Fruit fly (Drosophila melanogaster) whole organism, embryonic: ENCODE data around the gene Rab9D.

Experiments used
- Bdp1 ChIP-seq: fragments of 200-800 bp; sonication (Bioruptor generic); optimal IDR thresholded peaks from 3 replicates; lab custom pipeline; 2016; ENCODE audit warnings: missing biosample characterization, missing genetic modification characterization
- Bgb ChIP-seq: fragments of 200-800 bp; sonication (Bioruptor generic); IDR thresholded peaks from 2 replicates; pipeline ENCODE4 v1.3.6; 2022; ENCODE audit warnings: missing biosample characterization, missing genetic modification characterization; ENCODE audit not compliant: partially characterized antibody
- CG11723 ChIP-seq: fragments of 200-800 bp; sonication (Bioruptor generic); optimal IDR thresholded peaks from 2 replicates; lab custom pipeline; 2017; ENCODE audit warnings: missing biosample characterization, mild to moderate bottlenecking, missing genetic modification characterization
- CG12104 ChIP-seq: fragments of 200-800 bp; sonication (Bioruptor generic); optimal IDR thresholded peaks from 3 replicates; lab custom pipeline; 2016; ENCODE audit warnings: missing biosample characterization, missing genetic modification characterization
- CG13624 ChIP-seq: fragments of 200-800 bp; sonication (Bioruptor generic); optimal IDR thresholded peaks from 2 replicates; lab custom pipeline; 2016; ENCODE audit warnings: missing biosample characterization, missing genetic modification characterization
- CG14860 ChIP-seq: fragments of 200-800 bp; sonication (Bioruptor generic); IDR thresholded peaks from 3 replicates; pipeline ENCODE4 v1.3.6; 2022; ENCODE audit warnings: missing biosample characterization, missing genetic modification characterization; ENCODE audit not compliant: partially characterized antibody
- CG15601 ChIP-seq: fragments of 200-800 bp; sonication (Bioruptor generic); optimal IDR thresholded peaks from 3 replicates; lab custom pipeline; 2019; ENCODE audit warnings: missing biosample characterization, mild to moderate bottlenecking, missing genetic modification characterization, moderate library complexity
- CG1602 ChIP-seq: fragments of 200-800 bp; sonication (Bioruptor generic); optimal IDR thresholded peaks from 3 replicates; lab custom pipeline; 2016; ENCODE audit warnings: missing biosample characterization, missing genetic modification characterization
- CG16863 ChIP-seq: fragments of 200-800 bp; sonication (Bioruptor generic); optimal IDR thresholded peaks from 3 replicates; lab custom pipeline; 2016; ENCODE audit warnings: missing biosample characterization, missing genetic modification characterization
- CG17612 ChIP-seq: fragments of 200-800 bp; sonication (Bioruptor generic); IDR thresholded peaks from 2 replicates; pipeline ENCODE4 v1.3.6; 2022; ENCODE audit warnings: missing biosample characterization, missing genetic modification characterization
- CG17802 ChIP-seq: fragments of 200-800 bp; sonication (Bioruptor generic); optimal IDR thresholded peaks from 2 replicates; lab custom pipeline; 2018; ENCODE audit warnings: missing biosample characterization, mild to moderate bottlenecking, missing genetic modification characterization, moderate library complexity
- CG18599 ChIP-seq: fragments of 200-800 bp; sonication (Bioruptor generic); optimal IDR thresholded peaks from 3 replicates; lab custom pipeline; 2017; ENCODE audit warnings: missing biosample characterization, missing genetic modification characterization, mild to moderate bottlenecking, moderate library complexity, missing genetic modification reagents
- CG2712 ChIP-seq: fragments of 200-800 bp; optimal IDR thresholded peaks from 3 replicates; lab custom pipeline; 2019; ENCODE audit warnings: missing biosample characterization, mild to moderate bottlenecking, missing genetic modification characterization, moderate library complexity
- CG30431 ChIP-seq: fragments of 200-800 bp; sonication (Bioruptor generic); optimal IDR thresholded peaks from 2 replicates; lab custom pipeline; 2017; ENCODE audit warnings: missing biosample characterization, missing genetic modification characterization
- CG31224 ChIP-seq: fragments of 200-800 bp; sonication (Bioruptor generic); IDR thresholded peaks from 2 replicates; pipeline ENCODE4 v1.3.6; 2022; ENCODE audit warnings: missing biosample characterization, missing genetic modification characterization
- CG32532 ChIP-seq: fragments of 200-800 bp; sonication (Bioruptor generic); IDR thresholded peaks from 2 replicates; pipeline ENCODE4 v1.3.6; 2022; ENCODE audit warnings: missing biosample characterization, missing genetic modification characterization
- CG3407 ChIP-seq: fragments of 200-800 bp; sonication (Bioruptor generic); optimal IDR thresholded peaks from 2 replicates; lab custom pipeline; 2018; ENCODE audit warnings: missing biosample characterization, mild to moderate bottlenecking, missing genetic modification characterization
- CG34224 ChIP-seq: fragments of 200-800 bp; sonication (Bioruptor generic); IDR thresholded peaks from 3 replicates; pipeline ENCODE4 v1.3.6; 2022; ENCODE audit warnings: missing biosample characterization, missing genetic modification characterization; ENCODE audit not compliant: partially characterized antibody
- CG4730 ChIP-seq: fragments of 200-800 bp; sonication (Bioruptor generic); IDR thresholded peaks from 2 replicates; pipeline ENCODE4 v1.3.6; 2022; ENCODE audit warnings: missing biosample characterization, missing genetic modification characterization
- CG6254 ChIP-seq: fragments of 200-800 bp; sonication (Bioruptor generic); optimal IDR thresholded peaks from 3 replicates; lab custom pipeline; 2017; ENCODE audit warnings: mild to moderate bottlenecking, missing biosample characterization, missing genetic modification reagents, missing genetic modification characterization
- CG6765 ChIP-seq: fragments of 200-800 bp; sonication (Bioruptor generic); optimal IDR thresholded peaks from 3 replicates; lab custom pipeline; 2017; ENCODE audit warnings: missing biosample characterization, mild to moderate bottlenecking, missing genetic modification characterization
- CG6854 ChIP-seq: fragments of 200-800 bp; sonication (Bioruptor generic); optimal IDR thresholded peaks from 3 replicates; lab custom pipeline; 2017; ENCODE audit warnings: missing biosample characterization, mild to moderate bottlenecking, missing genetic modification characterization
- CG7357 ChIP-seq: fragments of 200-800 bp; sonication (Bioruptor generic); IDR thresholded peaks from 3 replicates; pipeline ENCODE4 v1.3.6; 2022; ENCODE audit warnings: missing biosample characterization, missing genetic modification characterization
- CG7556 ChIP-seq: fragments of 200-800 bp; sonication (Bioruptor generic); optimal IDR thresholded peaks from 2 replicates; lab custom pipeline; 2017; ENCODE audit warnings: missing biosample characterization, mild to moderate bottlenecking, missing genetic modification characterization
- CG7839 ChIP-seq: fragments of 200-800 bp; sonication (Bioruptor generic); optimal IDR thresholded peaks from 3 replicates; lab custom pipeline; 2018; ENCODE audit warnings: missing biosample characterization, mild to moderate bottlenecking, missing genetic modification characterization, moderate library complexity
- Camta ChIP-seq: fragments of 200-800 bp; sonication (Bioruptor generic); optimal IDR thresholded peaks from 2 replicates; lab custom pipeline; 2016; ENCODE audit warnings: missing biosample characterization, missing genetic modification characterization
- Chrac-16 ChIP-seq: fragments of 200-800 bp; sonication (Bioruptor generic); optimal IDR thresholded peaks from 3 replicates; lab custom pipeline; 2016; ENCODE audit warnings: missing biosample characterization, missing genetic modification characterization
- Dad ChIP-seq: fragments of 200-800 bp; sonication (Bioruptor generic); optimal IDR thresholded peaks from 3 replicates; lab custom pipeline; 2016; ENCODE audit warnings: missing biosample characterization, missing genetic modification characterization
- Dip2 ChIP-seq: fragments of 200-800 bp; sonication (Bioruptor generic); IDR thresholded peaks from 2 replicates; pipeline ENCODE4 v1.3.6; 2022; ENCODE audit warnings: missing biosample characterization, missing genetic modification characterization
- Fer2 ChIP-seq: fragments of 200-800 bp; sonication (Bioruptor generic); optimal IDR thresholded peaks from 2 replicates; lab custom pipeline; 2018; ENCODE audit warnings: missing biosample characterization, mild to moderate bottlenecking, missing genetic modification characterization, moderate library complexity
- H15 ChIP-seq: fragments of 200-800 bp; sonication (Bioruptor generic); IDR thresholded peaks from 3 replicates; pipeline ENCODE4 v1.3.6; 2022; ENCODE audit warnings: missing biosample characterization, missing genetic modification characterization
- HmgD ChIP-seq: fragments of 200-800 bp; sonication (Bioruptor generic); optimal IDR thresholded peaks from 3 replicates; lab custom pipeline; 2016; ENCODE audit warnings: missing biosample characterization, missing genetic modification characterization
- NC2β ChIP-seq: fragments of 200-800 bp; sonication (Bioruptor generic); optimal IDR thresholded peaks from 2 replicates; lab custom pipeline; 2016; ENCODE audit warnings: missing biosample characterization, missing genetic modification characterization
- NFAT ChIP-seq: fragments of 200-800 bp; sonication (Bioruptor generic); IDR thresholded peaks from 2 replicates; pipeline ENCODE4 v1.3.6; 2022; ENCODE audit warnings: missing biosample characterization, missing genetic modification characterization
- Opbp ChIP-seq: fragments of 200-800 bp; sonication (Bioruptor generic); IDR thresholded peaks from 3 replicates; pipeline ENCODE4 v1.3.6; 2022; ENCODE audit warnings: missing biosample characterization, missing genetic modification characterization; ENCODE audit not compliant: partially characterized antibody
- Side ChIP-seq: fragments of 200-800 bp; sonication (Bioruptor generic); optimal IDR thresholded peaks from 2 replicates; lab custom pipeline; 2016; ENCODE audit warnings: missing biosample characterization, missing genetic modification characterization
- Sry-δ ChIP-seq: fragments of 200-800 bp; sonication (Bioruptor generic); optimal IDR thresholded peaks from 2 replicates; lab custom pipeline; 2016; ENCODE audit warnings: missing biosample characterization, missing genetic modification characterization
- Vsx1 ChIP-seq: fragments of 200-800 bp; sonication (Bioruptor generic); optimal IDR thresholded peaks from 2 replicates; lab custom pipeline; 2017; ENCODE audit warnings: missing biosample characterization, mild to moderate bottlenecking, missing genetic modification characterization, missing genetic modification reagents
- ap ChIP-seq: fragments of 200-800 bp; sonication (Bioruptor generic); IDR thresholded peaks from 2 replicates; pipeline ENCODE4 v1.3.6; 2022; ENCODE audit warnings: missing biosample characterization, missing genetic modification characterization
- ara ChIP-seq: fragments of 200-800 bp; sonication (Bioruptor generic); IDR thresholded peaks from 2 replicates; pipeline ENCODE4 v1.3.6; 2022; ENCODE audit warnings: missing biosample characterization, missing genetic modification characterization
- chif ChIP-seq, 2 experiments: fragments of 200-800 bp; sonication (Bioruptor generic); optimal IDR thresholded peaks; 3 replicates each; lab custom pipeline; 2016; ENCODE audit warnings: missing biosample characterization in 2 of 2, missing genetic modification characterization in 2 of 2
- dimm ChIP-seq: fragments of 200-800 bp; sonication (Bioruptor generic); IDR thresholded peaks from 2 replicates; pipeline ENCODE4 v1.3.6; 2022; ENCODE audit warnings: missing biosample characterization, missing genetic modification characterization
- h ChIP-seq: fragments of >200 bp; optimal IDR thresholded peaks from 2 replicates; lab custom pipeline; 2017
- inv ChIP-seq: fragments of 200-800 bp; sonication (Bioruptor generic); IDR thresholded peaks from 2 replicates; pipeline ENCODE4 v1.3.6; 2022; ENCODE audit warnings: missing biosample characterization, missing genetic modification characterization; ENCODE audit not compliant: partially characterized antibody
- luna ChIP-seq: fragments of 200-800 bp; sonication (Bioruptor generic); optimal IDR thresholded peaks from 2 replicates; lab custom pipeline; 2016; ENCODE audit warnings: missing biosample characterization, missing genetic modification characterization
- odd ChIP-seq: fragments of 200-800 bp; sonication (Bioruptor generic); optimal IDR thresholded peaks from 2 replicates; lab custom pipeline; 2017; ENCODE audit warnings: missing biosample characterization, mild to moderate bottlenecking, missing genetic modification characterization
- pros ChIP-seq: fragments of 200-800 bp; sonication (Bioruptor generic); optimal IDR thresholded peaks from 3 replicates; lab custom pipeline; 2019; ENCODE audit warnings: missing biosample characterization, mild to moderate bottlenecking, missing genetic modification characterization, moderate library complexity
- psq ChIP-seq: fragments of 200-800 bp; sonication (Bioruptor generic); optimal IDR thresholded peaks from 2 replicates; lab custom pipeline; 2017; ENCODE audit warnings: missing biosample characterization, missing genetic modification characterization
- pzg ChIP-seq: fragments of 200-800 bp; sonication (Bioruptor generic); optimal IDR thresholded peaks from 3 replicates; lab custom pipeline; 2018; ENCODE audit warnings: missing biosample characterization, mild to moderate bottlenecking, missing genetic modification characterization, moderate library complexity
- sens ChIP-seq: fragments of 200-800 bp; sonication (Bioruptor generic); peaks from one replicate; lab custom pipeline; 2016; ENCODE audit warnings: missing biosample characterization, missing genetic modification characterization
- sim ChIP-seq: fragments of 200-800 bp; sonication (Bioruptor generic); IDR thresholded peaks from 2 replicates; pipeline ENCODE4 v1.3.6; 2022; ENCODE audit warnings: missing biosample characterization, missing genetic modification characterization
- ssp ChIP-seq: fragments of 200-800 bp; sonication (Bioruptor generic); IDR thresholded peaks from 2 replicates; pipeline ENCODE4 v1.3.6; 2022; ENCODE audit warnings: missing biosample characterization, missing genetic modification characterization

Rab9D gene

dm6 chrX:10561433-10561832, 27.5 kb upstream of the Rab9D start (continued):
- no peak for TF ChIP-seq ara (GFP tag; lab: Robert Waterston, UW)
- no peak for TF ChIP-seq CG3407 (GFP tag; lab: Kevin White, UChicago)
- TF ChIP-seq Opbp (GFP tag; lab: Robert Waterston, UW) = no peak
- no peak for TF ChIP-seq NC2β (GFP tag; lab: Kevin White, UChicago)
- TF ChIP-seq inv = no peak
- no peak for TF ChIP-seq Side (GFP tag; lab: Kevin White, UChicago)
- TF ChIP-seq CG4730 (GFP tag; lab: Robert Waterston, UW) = 0 out of 2 replicates have a peak, but pooled peaks have one; percentile 21
- no peak for TF ChIP-seq Vsx1 (GFP tag; lab: Kevin White, UChicago)
- no peak for TF ChIP-seq Camta (GFP tag; lab: Kevin White, UChicago)
- TF ChIP-seq Chrac-16 (GFP tag; lab: Kevin White, UChicago) = peak; percentile 28
- no peak for TF ChIP-seq ssp
- no peak for TF ChIP-seq CG17612 (GFP tag; lab: Robert Waterston, UW)
- TF ChIP-seq Bgb (GFP tag; lab: Robert Waterston, UW) = no peak
- peak; percentile 35 for TF ChIP-seq CG1602 (GFP tag; lab: Kevin White, UChicago)
- no peak for TF ChIP-seq CG34224 (GFP tag; lab: Robert Waterston, UW)
- peak; percentile 54; the same call in 1 of the 2 replicates for TF ChIP-seq CG32532 (GFP tag; lab: Robert Waterston, UW)
- TF ChIP-seq chif (GFP tag; optimal IDR thresholded peaks at IDR 0.05; lab: Kevin White, UChicago) = no peak
- TF ChIP-seq CG17802 = no peak
- TF ChIP-seq sim (GFP tag; lab: Robert Waterston, UW) = no peak
- no peak for TF ChIP-seq CG11723 (GFP tag; lab: Kevin White, UChicago)
- no peak for TF ChIP-seq H15
- TF ChIP-seq CG30431 (GFP tag; lab: Kevin White, UChicago) = no peak
- TF ChIP-seq Dad (GFP tag; lab: Kevin White, UChicago) = no peak
- no peak for TF ChIP-seq CG13624 (GFP tag; lab: Kevin White, UChicago)
- TF ChIP-seq CG2712 = peak; percentile 65
- TF ChIP-seq h (lab: Kevin White, UChicago) = no peak
- no peak for TF ChIP-seq HmgD (GFP tag; lab: Kevin White, UChicago)
- TF ChIP-seq NFAT = no peak
- no peak for TF ChIP-seq odd (GFP tag; lab: Kevin White, UChicago)
- no peak for TF ChIP-seq CG6765
- TF ChIP-seq sens = peak; percentile 9
- TF ChIP-seq CG31224 = peak; percentile 31; the same call in 1 of the 2 replicates
- TF ChIP-seq ap (GFP tag; lab: Robert Waterston, UW) = no peak
- peak; percentile 80 for TF ChIP-seq CG7839 (tag; lab: Kevin White, UChicago)
- TF ChIP-seq Dip2 (GFP tag; lab: Robert Waterston, UW) = no peak
- no peak for TF ChIP-seq CG7357 (GFP tag; lab: Robert Waterston, UW)
- TF ChIP-seq pros (GFP tag; lab: Kevin White, UChicago) = no peak
- TF ChIP-seq pzg (GFP tag; lab: Kevin White, UChicago) = no peak
- TF ChIP-seq Bdp1 = no peak
- TF ChIP-seq CG16863 (GFP tag; lab: Kevin White, UChicago) = no peak
- TF ChIP-seq CG15601 (tag; lab: Kevin White, UChicago) = peak; percentile 21
- TF ChIP-seq CG12104 (GFP tag; lab: Kevin White, UChicago) = no peak
- no peak for TF ChIP-seq CG6854
- no peak for TF ChIP-seq CG14860 (GFP tag; lab: Robert Waterston, UW)
- TF ChIP-seq CG7556 (GFP tag; lab: Kevin White, UChicago) = peak; percentile 42
- TF ChIP-seq Fer2 (tag; lab: Kevin White, UChicago) = no peak
- no peak for TF ChIP-seq dimm
- TF ChIP-seq luna (GFP tag; lab: Kevin White, UChicago) = no peak
- TF ChIP-seq Sry-δ = no peak
- no peak for TF ChIP-seq psq (GFP tag; lab: Kevin White, UChicago)
- TF ChIP-seq CG6254 (GFP tag; lab: Kevin White, UChicago) = no peak
- TF ChIP-seq CG18599 (GFP tag; lab: Kevin White, UChicago) = peak; percentile 65
